Worm (Caenorhabditis elegans) whole organism, L4 larva: ENCODE data around the gene T14E8.2.

Source experiments
- F10B5.3 ChIP-seq: sonication (generic microtip); optimal IDR thresholded peaks from 2 replicates; lab custom pipeline; 2016; ENCODE audit warnings: mild to moderate bottlenecking, missing genetic modification characterization, missing compliant biosample characterization
- F37D6.2 ChIP-seq: sonication (generic microtip); optimal IDR thresholded peaks from 2 replicates; lab custom pipeline; 2016; ENCODE audit warnings: mild to moderate bottlenecking, missing genetic modification characterization, missing compliant biosample characterization
- aha-1 ChIP-seq: fragments of 150-350 bp; peaks from one replicate; lab custom pipeline; 2014; ENCODE audit warnings: missing biosample characterization, missing genetic modification characterization
- ceh-20 ChIP-seq: fragments of 200-800 bp; sonication (Bioruptor generic); IDR thresholded peaks from 2 replicates; pipeline ENCODE4 v1.3.6; 2022; ENCODE audit warnings: missing genetic modification reagents, missing genetic modification characterization, missing compliant biosample characterization
- ceh-32 ChIP-seq: sonication (generic microtip); optimal IDR thresholded peaks from 2 replicates; lab custom pipeline; 2016; ENCODE audit warnings: mild to moderate bottlenecking, missing genetic modification characterization, missing compliant biosample characterization; ENCODE audit not compliant: poor library complexity
- daf-8 ChIP-seq: fragments of 200-800 bp; sonication (Bioruptor generic); IDR thresholded peaks from 2 replicates; pipeline ENCODE4 v1.3.6; 2022; ENCODE audit warnings: missing genetic modification characterization, missing compliant biosample characterization
- dmd-6 ChIP-seq: fragments of 200-800 bp; sonication (Bioruptor generic); IDR thresholded peaks from 2 replicates; pipeline ENCODE4 v1.3.6; 2022; ENCODE audit warnings: missing genetic modification reagents, missing genetic modification characterization, missing compliant biosample characterization
- dmd-9 ChIP-seq: fragments of 200-800 bp; sonication (Bioruptor generic); IDR thresholded peaks from 2 replicates; pipeline ENCODE4 v1.3.6; 2022; ENCODE audit warnings: missing genetic modification reagents, missing genetic modification characterization, missing compliant biosample characterization
- egl-43 ChIP-seq: fragments of 200-800 bp; sonication (Bioruptor generic); IDR thresholded peaks from 2 replicates; pipeline ENCODE4 v1.3.6; 2022; ENCODE audit warnings: missing genetic modification reagents, missing genetic modification characterization, missing compliant biosample characterization
- fos-1 ChIP-seq: fragments of 150-350 bp; optimal IDR thresholded peaks from 2 replicates; lab custom pipeline; 2014; ENCODE audit warnings: missing biosample characterization, missing genetic modification characterization
- hif-1 ChIP-seq, 2 experiments: sonication (generic microtip); optimal IDR thresholded peaks; 2 replicates each; lab custom pipeline; 2016 to 2017; ENCODE audit warnings: missing compliant biosample characterization in 2 of 2, missing genetic modification characterization in 2 of 2, missing genetic modification reagents in 2 of 2, missing genotype in 2 of 2, mild to moderate bottlenecking in 1 of 2
- hlh-30 ChIP-seq: sonication (generic microtip); optimal IDR thresholded peaks from 2 replicates; lab custom pipeline; 2017; ENCODE audit warnings: antibody characterized with exemption, mild to moderate bottlenecking, missing genetic modification characterization, missing compliant biosample characterization; ENCODE audit not compliant: insufficient read depth
- jun-1 ChIP-seq: fragments of 150-350 bp; optimal IDR thresholded peaks from 2 replicates; lab custom pipeline; 2014; ENCODE audit warnings: missing biosample characterization, missing genetic modification reagents, missing genetic modification characterization
- lin-13 ChIP-seq: fragments of 150-350 bp; optimal IDR thresholded peaks from 2 replicates; lab custom pipeline; 2014; ENCODE audit warnings: missing biosample characterization, missing genetic modification reagents, missing genetic modification characterization
- lin-15B ChIP-seq: fragments of 150-350 bp; sonication (generic microtip); optimal IDR thresholded peaks from 3 replicates; lab custom pipeline; 2014; ENCODE audit warnings: missing biosample characterization, missing genetic modification characterization
- lsy-2 ChIP-seq, 2 experiments: fragments of 150-350 bp in 1 of 2; sonication (generic microtip) in 1 of 2; optimal IDR thresholded peaks; 2 replicates each; lab custom pipeline; 2014 to 2017; ENCODE audit warnings: missing biosample characterization in 2 of 2, missing genetic modification characterization in 2 of 2
- mxl-3 ChIP-seq: fragments of 200-800 bp; sonication (Bioruptor generic); optimal IDR thresholded peaks from 2 replicates; lab custom pipeline; 2018; ENCODE audit warnings: mild to moderate bottlenecking, missing genetic modification characterization, missing compliant biosample characterization
- nhr-237 ChIP-seq: sonication (generic microtip); optimal IDR thresholded peaks from 2 replicates; lab custom pipeline; 2017; ENCODE audit warnings: missing biosample characterization, missing genetic modification characterization
- nhr-76 ChIP-seq: fragments of 150-350 bp; optimal IDR thresholded peaks from 2 replicates; lab custom pipeline; 2014; ENCODE audit warnings: missing biosample characterization, missing genetic modification characterization
- pqm-1 ChIP-seq: sonication (generic microtip); optimal IDR thresholded peaks from 2 replicates; lab custom pipeline; 2017; ENCODE audit warnings: missing biosample characterization, missing genetic modification characterization
- set-16 ChIP-seq: fragments of 200-800 bp; sonication (Bioruptor generic); IDR thresholded peaks from 2 replicates; pipeline ENCODE4 v1.3.6; 2022; ENCODE audit warnings: missing genetic modification reagents, missing genetic modification characterization, missing compliant biosample characterization
- unc-39 ChIP-seq: sonication (generic microtip); optimal IDR thresholded peaks from 2 replicates; lab custom pipeline; 2017; ENCODE audit warnings: missing biosample characterization, missing genetic modification characterization
- unc-62 ChIP-seq, 3 experiments: fragments of 150-350 bp in 1 of 3; sonication (generic microtip); optimal IDR thresholded peaks in 2 of 3; peaks in 1 of 3; 1 replicate in 1 of 3; 2 replicates in 2 of 3; lab custom pipeline; 2014 to 2017; ENCODE audit warnings: missing biosample characterization in 3 of 3, missing genetic modification characterization in 3 of 3, missing genetic modification reagents in 3 of 3, missing genotype in 1 of 3
- zfp-2 ChIP-seq: sonication (generic microtip); optimal IDR thresholded peaks from 2 replicates; lab custom pipeline; 2016; ENCODE audit warnings: mild to moderate bottlenecking, missing genetic modification characterization, missing compliant biosample characterization

The T14E8.2 gene

ce11 chrX:6551679-6552078 lies 8.9 kb downstream of the T14E8.2 start (continued):
- TF ChIP-seq ceh-20 (no peak), daf-8 (GFP tag; lab: Robert Waterston, UW) (no peak), mxl-3 (peak; percentile 36), pqm-1 (tag; lab: Kevin White, UChicago) (peak; percentile 85), nhr-76 (tag; lab: Kevin White, UChicago) (no peak), lsy-2 (tag; optimal IDR thresholded peaks at IDR 0.05; lab: Kevin White, UChicago) (peak in 1 of 2 experiments; percentile 4)
- TF ChIP-seq, all 104 proteins: peak for 10

DNA sequence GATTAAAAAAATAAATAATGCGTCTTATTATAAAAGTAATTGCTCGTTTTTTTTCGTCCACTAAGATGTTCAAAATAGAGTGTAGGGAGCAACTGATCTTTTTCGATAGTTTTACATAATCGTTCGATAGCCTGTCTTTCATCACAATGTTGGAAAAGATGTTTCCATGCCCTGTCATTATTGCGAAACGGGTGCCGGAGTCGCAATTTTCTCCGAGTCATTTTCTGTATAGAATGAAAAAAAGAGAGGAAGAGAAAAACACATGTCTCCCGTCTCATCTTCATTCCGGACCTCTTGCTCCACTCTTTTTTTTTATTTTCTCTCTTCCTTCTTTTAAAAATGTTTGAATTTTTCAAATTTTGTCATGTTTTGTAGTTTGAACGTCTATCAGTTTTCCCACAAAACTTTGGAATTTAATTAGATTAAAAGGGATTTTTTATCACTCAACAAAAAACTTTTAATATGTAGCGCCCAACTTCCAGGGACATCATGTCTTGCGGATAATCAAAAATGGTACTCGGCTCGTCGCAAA lies 10.1 kb downstream of the T14E8.2 start, which contains the start of gene svh-2:
Gene svh-2 (plus strand): TSS at position 482 of the 532 bp plus-strand sequence.
- TF ChIP-seq aha-1 (tag; lab: Kevin White, UChicago) (peak; percentile 44), fos-1 (tag; lab: Kevin White, UChicago) (no peak), lin-15B (no peak), F10B5.3 (tag; lab: Kevin White, UChicago) (no peak), unc-62 (GFP tag; optimal IDR thresholded peaks at IDR 0.05 in 1 of 2; lab: Kevin White, UChicago) (peak in 1 of 2 experiments; percentile 98), unc-62 (tag; optimal IDR thresholded peaks at IDR 0.05; lab: Kevin White, UChicago) (no peak), ceh-32 (tag; lab: Kevin White, UChicago) (no peak), pqm-1 (tag; lab: Kevin White, UChicago) (no peak), lin-13 (no peak), hlh-30 (peak; percentile 1), daf-8 (GFP tag; lab: Robert Waterston, UW) (no peak)

ce11 chrX:6553634-6554033 lies 10.8 kb downstream of the T14E8.2 start:
- TF ChIP-seq ceh-20 (no peak), aha-1 (tag; lab: Kevin White, UChicago) (peak; percentile 97)

DNA sequence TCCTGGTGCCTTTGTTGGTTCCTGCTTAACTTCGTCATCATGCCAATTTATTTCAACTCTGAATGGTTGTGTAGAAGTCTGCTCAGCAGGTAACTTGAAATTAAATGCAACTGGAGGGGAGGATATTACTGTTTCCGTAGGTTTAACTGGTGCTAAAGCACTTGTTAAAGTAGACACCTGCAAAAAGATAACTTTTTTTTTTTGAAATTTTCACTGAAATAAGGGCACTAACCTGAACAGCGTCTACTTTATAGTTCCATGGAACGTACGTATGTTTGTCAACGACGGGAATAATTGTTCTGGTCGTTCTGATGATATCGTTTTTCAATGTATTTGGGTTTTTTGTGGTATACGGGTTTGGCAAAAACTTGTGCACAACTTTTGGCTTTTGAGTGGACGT lies 17.7 kb downstream of the T14E8.2 start:
- TF ChIP-seq unc-62 (GFP tag; optimal IDR thresholded peaks at IDR 0.05 in 1 of 2; lab: Kevin White, UChicago) (peak in 1 of 2 experiments; percentile 98), unc-62 (tag; optimal IDR thresholded peaks at IDR 0.05; lab: Kevin White, UChicago) (no peak), mxl-3 (no peak)

DNA sequence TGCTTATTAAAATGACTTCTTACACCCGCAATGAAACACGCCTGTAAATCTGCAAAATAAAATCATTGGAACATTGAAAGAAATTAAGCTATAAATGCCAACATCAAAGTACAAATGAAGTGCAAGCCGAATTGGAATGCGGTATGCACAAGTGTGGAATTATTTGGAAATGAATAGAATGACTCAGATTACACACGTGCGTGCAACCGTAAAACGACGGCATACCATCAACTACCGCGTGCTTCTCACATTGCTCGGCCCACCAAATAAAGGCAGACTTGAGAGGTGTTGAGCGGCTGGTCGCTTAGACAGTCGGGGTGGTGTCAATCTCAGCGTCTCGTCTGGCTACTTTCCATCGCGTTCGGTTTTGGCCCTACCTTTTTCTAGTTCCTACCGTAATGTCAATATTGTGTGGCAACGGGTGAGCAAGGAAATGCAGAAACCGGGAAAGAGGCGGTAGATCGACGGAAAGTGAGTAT lies 19.6 kb downstream of the T14E8.2 start, which contains the start of gene aaim-1:
Gene aaim-1 (minus strand): TSS at position 51 of the 479 bp plus-strand sequence.
- TF ChIP-seq set-16 (GFP tag; lab: Robert Waterston, UW) (no peak), unc-62 (GFP tag; optimal IDR thresholded peaks at IDR 0.05 in 1 of 2; lab: Kevin White, UChicago) (peak in 1 of 2 experiments; percentile 53), unc-62 (tag; optimal IDR thresholded peaks at IDR 0.05; lab: Kevin White, UChicago) (no peak), egl-43 (GFP tag; lab: Robert Waterston, UW) (0 out of 2 replicates have a peak, but pooled peaks have one; percentile 12), hif-1 (tag; optimal IDR thresholded peaks at IDR 0.05; lab: Kevin White, UChicago) (no peak), jun-1 (tag; lab: Kevin White, UChicago) (no peak), dmd-6 (GFP tag; lab: Robert Waterston, UW) (peak; percentile 57), nhr-237 (no peak)

ce11 chrX:6569624-6570023 lies 26.8 kb downstream of the T14E8.2 start, which contains the start of gene dop-3:
dop-3 (minus strand) TSS chrX:6569724.
- TF ChIP-seq unc-62 (GFP tag; optimal IDR thresholded peaks at IDR 0.05 in 1 of 2; lab: Kevin White, UChicago) = peak in 1 of 2 experiments; percentile 71
- TF ChIP-seq unc-62 (tag; optimal IDR thresholded peaks at IDR 0.05; lab: Kevin White, UChicago) = no peak
- TF ChIP-seq set-16 (GFP tag; lab: Robert Waterston, UW) = no peak
- TF ChIP-seq unc-39 (tag; lab: Kevin White, UChicago) = no peak
- no peak for TF ChIP-seq dmd-9 (GFP tag; lab: Robert Waterston, UW)

ce11 chrX:6572987-6573386 lies 30.2 kb downstream of the T14E8.2 start:
- TF ChIP-seq F37D6.2 (tag; lab: Kevin White, UChicago) (no peak), dmd-9 (GFP tag; lab: Robert Waterston, UW) (no peak), set-16 (GFP tag; lab: Robert Waterston, UW) (peak; percentile 57)

- peak in 1 of 2 experiments; percentile 95 for TF ChIP-seq unc-62 (GFP tag; optimal IDR thresholded peaks at IDR 0.05 in 1 of 2; lab: Kevin White, UChicago)
- no peak for TF ChIP-seq unc-62 (tag; optimal IDR thresholded peaks at IDR 0.05; lab: Kevin White, UChicago)
- no peak for TF ChIP-seq zfp-2
Observed at ce11 chrX:6575992-6576391, 33.2 kb downstream of the T14E8.2 start.
